Worm (Caenorhabditis elegans) whole organism, L2 larva: ENCODE measurements around the gene Y45G5AM.4.

Experiments
- ZK546.5 ChIP-seq: sonication (generic microtip); optimal IDR thresholded peaks from 2 replicates; lab custom pipeline; 2017; ENCODE audit warnings: missing biosample characterization, missing genetic modification characterization
- aly-2 ChIP-seq: fragments of 150-350 bp; optimal IDR thresholded peaks from 2 replicates; lab custom pipeline; 2014; ENCODE audit warnings: missing biosample characterization, missing genetic modification characterization
- ceh-82 ChIP-seq: fragments of 150-350 bp; optimal IDR thresholded peaks from 2 replicates; lab custom pipeline; 2014; ENCODE audit warnings: missing biosample characterization, missing genetic modification characterization
- nhr-11 ChIP-seq: fragments of 150-350 bp; optimal IDR thresholded peaks from 2 replicates; lab custom pipeline; 2014; ENCODE audit warnings: missing biosample characterization, missing genetic modification characterization
- nhr-237 ChIP-seq: fragments of 150-350 bp; optimal IDR thresholded peaks from 2 replicates; lab custom pipeline; 2014; ENCODE audit warnings: missing biosample characterization, missing genetic modification characterization
- nhr-77 ChIP-seq: fragments of 150-350 bp; optimal IDR thresholded peaks from 2 replicates; lab custom pipeline; 2014; ENCODE audit warnings: missing biosample characterization, missing genetic modification characterization
- skn-1 ChIP-seq: sonication (generic microtip); optimal IDR thresholded peaks from 2 replicates; lab custom pipeline; 2017; ENCODE audit warnings: missing biosample characterization, missing genetic modification characterization
- snpc-4 ChIP-seq: fragments of 150-350 bp; optimal IDR thresholded peaks from 2 replicates; lab custom pipeline; 2014; ENCODE audit warnings: missing biosample characterization, missing genetic modification characterization

DNA sequence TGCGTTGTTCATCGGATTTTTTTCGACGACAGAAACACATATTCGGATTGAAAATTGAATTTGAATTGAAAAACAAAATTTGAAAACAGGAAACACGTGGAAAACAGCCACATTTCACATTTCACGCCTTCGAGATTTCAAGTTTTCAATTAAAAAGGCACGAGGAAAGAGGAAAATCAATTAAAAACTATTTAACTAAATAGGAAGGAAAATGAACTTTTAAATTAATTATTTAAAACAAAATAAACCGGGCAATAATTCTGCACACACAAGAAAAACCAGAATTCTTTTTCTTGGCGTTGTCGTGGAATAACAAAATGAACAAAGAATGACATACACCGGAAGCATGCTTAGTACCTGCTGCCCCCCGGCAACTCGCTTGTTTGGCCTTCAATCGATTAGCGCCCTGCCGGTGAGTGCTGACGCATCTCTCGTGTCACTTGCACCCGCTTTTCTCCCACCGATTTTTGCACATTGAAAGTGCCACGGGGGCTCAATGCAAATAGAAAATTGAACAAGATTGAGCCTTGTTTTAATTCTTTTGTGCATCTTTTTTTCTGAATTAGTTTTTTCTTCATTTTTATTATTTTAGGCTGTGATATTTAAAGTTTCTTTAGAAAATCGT, 31.7 kb downstream of the Y45G5AM.4 start, which contains the start of gene Y45G5AM.9:
- no peak for TF ChIP-seq ceh-82 (tag; lab: Kevin White, UChicago)
- no peak for TF ChIP-seq nhr-77 (tag; lab: Kevin White, UChicago)
- no peak for TF ChIP-seq nhr-237 (tag; lab: Kevin White, UChicago)
- TF ChIP-seq skn-1 (tag; lab: Kevin White, UChicago), result no peak
- no peak for TF ChIP-seq ZK546.5
- TF ChIP-seq aly-2, result no peak
- TF ChIP-seq nhr-11 (tag; lab: Kevin White, UChicago), result no peak
- TF ChIP-seq snpc-4 (tag; lab: Kevin White, UChicago), result peak; percentile 72
